Fruit fly (Drosophila melanogaster): ENCODE results near the gene Fad2.

Fad2 gene

dm6 chr3L:11062441-11062840 lies 39.1 kb downstream of the Fad2 start, which contains the start of gene CG32069:
Gene CG32069 (minus strand): TSS chr3L:11062614.
- TF ChIP-seq dmrt93B (GFP tag; optimal IDR thresholded peaks at IDR 0.05) (no peak), CG32264 (GFP tag; optimal IDR thresholded peaks at IDR 0.05) (no peak), ey (GFP tag; optimal IDR thresholded peaks at IDR 0.05) (no peak), pan (optimal IDR thresholded peaks at IDR 0.05) (no peak), jim (GFP tag; optimal IDR thresholded peaks at IDR 0.05) (no peak), rgr (GFP tag; optimal IDR thresholded peaks at IDR 0.05) (no peak), Jra (GFP tag; optimal IDR thresholded peaks at IDR 0.05) (no peak), br (GFP tag; optimal IDR thresholded peaks at IDR 0.05) (no peak), GATAd (GFP tag; optimal IDR thresholded peaks at IDR 0.05) (no peak), Myc (optimal IDR thresholded peaks at IDR 0.05) (no peak), OdsH (GFP tag; optimal IDR thresholded peaks at IDR 0.05) (no peak)

dm6 chr3L:11064689-11065088 lies 41.4 kb downstream of the Fad2 start, which contains the start of the genes CG32075, CG45101 and SuUR:
Gene CG32075 (minus strand): TSS chr3L:11064941.
Gene CG45101 (plus strand): TSS chr3L:11064991.
Gene SuUR (plus strand): TSS chr3L:11064991.
- TF ChIP-seq Mio (GFP tag; optimal IDR thresholded peaks at IDR 0.05) = no peak
- no peak for TF ChIP-seq usp (GFP tag; optimal IDR thresholded peaks at IDR 0.05)
- TF ChIP-seq Myc (optimal IDR thresholded peaks at IDR 0.05) = peak; percentile 98
- TF ChIP-seq Sp1 (GFP tag; optimal IDR thresholded peaks at IDR 0.05) = peak; percentile 78
- peak; percentile 90 for TF ChIP-seq ey (GFP tag; optimal IDR thresholded peaks at IDR 0.05)
- TF ChIP-seq HLH106 (tag; optimal IDR thresholded peaks at IDR 0.05) = peak; percentile 89
- TF ChIP-seq pan (optimal IDR thresholded peaks at IDR 0.05) = no peak
- peak; percentile 74 for TF ChIP-seq GATAd (GFP tag; optimal IDR thresholded peaks at IDR 0.05)
- TF ChIP-seq sv (GFP tag; optimal IDR thresholded peaks at IDR 0.05) = peak; percentile 90
- TF ChIP-seq CrebA (GFP tag; optimal IDR thresholded peaks at IDR 0.05; ENCODE audit: borderline replicate concordance) = no peak
- TF ChIP-seq br (GFP tag; optimal IDR thresholded peaks at IDR 0.05) = peak; percentile 85
- no peak for TF ChIP-seq jim (GFP tag; optimal IDR thresholded peaks at IDR 0.05)
- peak; percentile 87 for TF ChIP-seq dsf (GFP tag; optimal IDR thresholded peaks at IDR 0.05; ENCODE audit: borderline replicate concordance)
- no peak for TF ChIP-seq brk (GFP tag; optimal IDR thresholded peaks at IDR 0.05)
- TF ChIP-seq OdsH (GFP tag; optimal IDR thresholded peaks at IDR 0.05) = peak; percentile 87
- TF ChIP-seq h (GFP tag; optimal IDR thresholded peaks at IDR 0.05) = peak; percentile 92
- peak; percentile 43 to 90 for TF ChIP-seq foxo (GFP tag; optimal IDR thresholded peaks at IDR 0.05)
- peak; percentile 93 for TF ChIP-seq Hnf4 (GFP tag; optimal IDR thresholded peaks at IDR 0.05)
- no peak for TF ChIP-seq Hr78 (GFP tag; optimal IDR thresholded peaks at IDR 0.05)
- TF ChIP-seq sage (GFP tag; optimal IDR thresholded peaks at IDR 0.05) = no peak
- TF ChIP-seq dmrt93B (GFP tag; optimal IDR thresholded peaks at IDR 0.05) = no peak
- peak; percentile 94 for TF ChIP-seq woc (GFP tag; optimal IDR thresholded peaks at IDR 0.05)
- peak; percentile 65 for TF ChIP-seq Hr83 (GFP tag; optimal IDR thresholded peaks at IDR 0.05; ENCODE audit: poor library complexity, severe bottlenecking)
- peak; percentile 85 for TF ChIP-seq CG9705 (GFP tag; optimal IDR thresholded peaks at IDR 0.05)
- no peak for TF ChIP-seq N (GFP tag; optimal IDR thresholded peaks at IDR 0.05)
- no peak for TF ChIP-seq Dfd (GFP tag; optimal IDR thresholded peaks at IDR 0.05)
- TF ChIP-seq tai (GFP tag; optimal IDR thresholded peaks at IDR 0.05) = no peak
- TF ChIP-seq Abd-B (GFP tag; optimal IDR thresholded peaks at IDR 0.05) = no peak
- peak; percentile 88 for TF ChIP-seq Jra (GFP tag; optimal IDR thresholded peaks at IDR 0.05)
- peak; percentile 41 for TF ChIP-seq CG32264 (GFP tag; optimal IDR thresholded peaks at IDR 0.05)
- peak; percentile 80 for TF ChIP-seq psq (GFP tag; optimal IDR thresholded peaks at IDR 0.05)
- no peak for TF ChIP-seq Rel (GFP tag; optimal IDR thresholded peaks at IDR 0.05)
- peak; percentile 46 for TF ChIP-seq Rel (tag; optimal IDR thresholded peaks at IDR 0.05)
- no peak for TF ChIP-seq dl (GFP tag; optimal IDR thresholded peaks at IDR 0.05; ENCODE audit: insufficient read depth in 1 of 2, partially characterized antibody in 2 of 2)
- peak; percentile 92 for TF ChIP-seq rgr (GFP tag; optimal IDR thresholded peaks at IDR 0.05)
- TF ChIP-seq fru (GFP tag; optimal IDR thresholded peaks at IDR 0.05) = peak; percentile 85
- TF ChIP-seq Vsx2 (GFP tag; optimal IDR thresholded peaks at IDR 0.05; ENCODE audit: partially characterized antibody) = no peak
- TF ChIP-seq Dif (GFP tag; optimal IDR thresholded peaks at IDR 0.05; ENCODE audit: partially characterized antibody) = no peak
- TF ChIP-seq lola (GFP tag; optimal IDR thresholded peaks at IDR 0.05) = no peak

Data from whole organism, wandering third instar larva.